Worm (Caenorhabditis elegans) whole organism, L4 larva: Measurements from ENCODE around the gene sma-6.
A peak's percentile ranks its signal among the peaks of the same experiment; 100 is the strongest.

Experiments used
- Y5F2A.4 ChIP-seq: fragments of 200-800 bp; sonication (Bioruptor generic); optimal IDR thresholded peaks from 2 replicates; lab custom pipeline; 2018; ENCODE audit warnings: mild to moderate bottlenecking, missing genetic modification characterization, missing compliant biosample characterization
- ZK337.2 ChIP-seq: fragments of 200-800 bp; sonication (Bioruptor generic); IDR thresholded peaks from 2 replicates; pipeline ENCODE4 v1.3.6; 2022; ENCODE audit warnings: missing genetic modification reagents, missing genetic modification characterization, missing compliant biosample characterization
- aha-1 ChIP-seq: fragments of 150-350 bp; peaks from one replicate; lab custom pipeline; 2014; ENCODE audit warnings: missing biosample characterization, missing genetic modification characterization
- attf-4 ChIP-seq: sonication (generic microtip); optimal IDR thresholded peaks from 3 replicates; lab custom pipeline; 2017; ENCODE audit warnings: missing biosample characterization, missing genetic modification characterization
- ceh-28 ChIP-seq: fragments of 150-350 bp; optimal IDR thresholded peaks from 2 replicates; lab custom pipeline; 2014; ENCODE audit warnings: missing biosample characterization, missing genetic modification reagents, missing genetic modification characterization
- ceh-62 ChIP-seq: sonication (generic microtip); optimal IDR thresholded peaks from 2 replicates; lab custom pipeline; 2017; ENCODE audit warnings: missing biosample characterization, missing genetic modification characterization
- cey-2 ChIP-seq: sonication (generic microtip); optimal IDR thresholded peaks from 3 replicates; lab custom pipeline; 2017; ENCODE audit warnings: missing genetic modification characterization, mild to moderate bottlenecking, missing compliant biosample characterization, antibody characterized with exemption, borderline replicate concordance; ENCODE audit not compliant: insufficient read depth
- daf-16 ChIP-seq, 3 experiments: sonication (generic microtip); optimal IDR thresholded peaks; 2 replicates each; lab custom pipeline; 2016 to 2017; ENCODE audit warnings: missing genetic modification characterization in 3 of 3, missing genetic modification reagents in 3 of 3, mild to moderate bottlenecking in 2 of 3, missing compliant biosample characterization in 2 of 3, missing biosample characterization in 1 of 3, moderate library complexity in 1 of 3
- dmd-6 ChIP-seq: fragments of 200-800 bp; sonication (Bioruptor generic); IDR thresholded peaks from 2 replicates; pipeline ENCODE4 v1.3.6; 2022; ENCODE audit warnings: missing genetic modification reagents, missing genetic modification characterization, missing compliant biosample characterization
- dmd-8 ChIP-seq: fragments of 200-800 bp; sonication (Bioruptor generic); IDR thresholded peaks from 2 replicates; pipeline ENCODE4 v1.3.6; 2022; ENCODE audit warnings: missing genetic modification characterization, missing compliant biosample characterization
- duxl-1 ChIP-seq: sonication (generic microtip); optimal IDR thresholded peaks from 2 replicates; lab custom pipeline; 2016; ENCODE audit warnings: mild to moderate bottlenecking, missing genetic modification characterization, moderate library complexity, missing compliant biosample characterization; ENCODE audit not compliant: poor library complexity
- egl-27 ChIP-seq: sonication (generic microtip); optimal IDR thresholded peaks from 3 replicates; lab custom pipeline; 2017; ENCODE audit warnings: missing biosample characterization, missing genetic modification reagents, missing genetic modification characterization
- fkh-10 ChIP-seq: fragments of 150-350 bp; optimal IDR thresholded peaks from 2 replicates; lab custom pipeline; 2014; ENCODE audit warnings: missing biosample characterization, missing genetic modification reagents, missing genetic modification characterization
- hlh-11 ChIP-seq: fragments of 200-800 bp; sonication (Bioruptor generic); optimal IDR thresholded peaks from 2 replicates; lab custom pipeline; 2018; ENCODE audit warnings: mild to moderate bottlenecking, missing genetic modification characterization, missing compliant biosample characterization
- hlh-30 ChIP-seq: sonication (generic microtip); optimal IDR thresholded peaks from 2 replicates; lab custom pipeline; 2017; ENCODE audit warnings: antibody characterized with exemption, mild to moderate bottlenecking, missing genetic modification characterization, missing compliant biosample characterization; ENCODE audit not compliant: insufficient read depth
- jun-1 ChIP-seq: fragments of 150-350 bp; optimal IDR thresholded peaks from 2 replicates; lab custom pipeline; 2014; ENCODE audit warnings: missing biosample characterization, missing genetic modification reagents, missing genetic modification characterization
- mdl-1 ChIP-seq, 2 experiments: fragments of 150-350 bp in 1 of 2; sonication (generic microtip) in 1 of 2; optimal IDR thresholded peaks; 2 replicates each; lab custom pipeline; 2014 to 2017; ENCODE audit warnings: missing biosample characterization in 2 of 2, missing genetic modification characterization in 2 of 2
- mxl-2 ChIP-seq: fragments of 200-800 bp; sonication (Bioruptor generic); conservative IDR thresholded peaks from 2 replicates; pipeline ENCODE4 v1.3.6; 2022; ENCODE audit warnings: missing genetic modification reagents, missing genetic modification characterization, missing compliant biosample characterization
- mxl-3 ChIP-seq: fragments of 200-800 bp; sonication (Bioruptor generic); optimal IDR thresholded peaks from 2 replicates; lab custom pipeline; 2018; ENCODE audit warnings: mild to moderate bottlenecking, missing genetic modification characterization, missing compliant biosample characterization
- nhr-11 ChIP-seq: fragments of 150-350 bp; optimal IDR thresholded peaks from 2 replicates; lab custom pipeline; 2014; ENCODE audit warnings: missing biosample characterization, missing genetic modification characterization
- nhr-28 ChIP-seq: fragments of 150-350 bp; optimal IDR thresholded peaks from 2 replicates; lab custom pipeline; 2014; ENCODE audit warnings: missing biosample characterization, missing genetic modification characterization
- nhr-77 ChIP-seq: fragments of 150-350 bp; optimal IDR thresholded peaks from 2 replicates; lab custom pipeline; 2014; ENCODE audit warnings: missing biosample characterization, missing genetic modification characterization
- pqm-1 ChIP-seq: sonication (generic microtip); optimal IDR thresholded peaks from 2 replicates; lab custom pipeline; 2017; ENCODE audit warnings: missing biosample characterization, missing genetic modification characterization
- rbr-2 ChIP-seq: sonication (generic microtip); optimal IDR thresholded peaks from 2 replicates; lab custom pipeline; 2016; ENCODE audit warnings: missing genotype, missing genetic modification characterization, missing compliant biosample characterization
- snpc-1.2 ChIP-seq: fragments of 200-800 bp; sonication (Bioruptor generic); IDR thresholded peaks from 2 replicates; pipeline ENCODE4 v1.3.6; 2022; ENCODE audit warnings: missing genetic modification reagents, missing genetic modification characterization, missing compliant biosample characterization
- spr-1 ChIP-seq: sonication (generic microtip); optimal IDR thresholded peaks from 2 replicates; lab custom pipeline; 2016; ENCODE audit warnings: mild to moderate bottlenecking, missing genetic modification characterization, missing compliant biosample characterization
- unc-130 ChIP-seq: sonication (generic microtip); optimal IDR thresholded peaks from 2 replicates; lab custom pipeline; 2016; ENCODE audit warnings: missing genetic modification reagents, missing genetic modification characterization, missing compliant biosample characterization
- zag-1 ChIP-seq: fragments of 150-350 bp; optimal IDR thresholded peaks from 2 replicates; lab custom pipeline; 2014; ENCODE audit warnings: missing biosample characterization, missing genetic modification characterization
- zfp-2 ChIP-seq: sonication (generic microtip); optimal IDR thresholded peaks from 2 replicates; lab custom pipeline; 2016; ENCODE audit warnings: mild to moderate bottlenecking, missing genetic modification characterization, missing compliant biosample characterization
- ztf-7 ChIP-seq: fragments of 150-350 bp; optimal IDR thresholded peaks from 2 replicates; lab custom pipeline; 2014; ENCODE audit warnings: missing biosample characterization, missing genetic modification characterization

The sma-6 gene

DNA sequence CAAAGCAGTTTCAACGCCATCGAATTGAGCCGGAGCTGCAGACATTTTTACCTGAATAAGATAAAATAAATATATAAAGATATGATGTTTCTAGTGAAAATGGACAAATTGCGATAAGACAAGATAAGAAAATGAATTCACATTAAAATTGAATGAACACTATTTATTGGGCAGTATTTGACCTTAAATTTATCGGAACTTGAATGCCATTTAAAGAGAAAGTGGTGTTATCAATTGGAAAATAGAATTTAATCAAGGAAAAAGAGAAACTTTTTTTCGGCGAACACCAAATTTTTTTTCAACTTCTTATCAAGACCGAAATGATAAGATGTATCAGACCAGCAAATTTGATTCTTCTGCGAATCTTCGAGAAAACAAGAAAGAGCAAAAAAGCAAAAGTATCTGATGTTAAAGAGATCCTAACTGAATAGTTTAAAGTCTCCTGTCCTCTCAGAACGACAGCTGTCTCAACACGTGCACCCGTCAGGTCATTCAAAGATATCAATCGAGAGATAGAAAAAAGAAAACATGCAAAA lies 34.2 kb upstream of the sma-6 start, which contains the start of gene upb-1:
Gene upb-1, minus strand, starts transcription at position 51 of the 536 bp plus-strand sequence.
- TF ChIP-seq mxl-2 (GFP tag; lab: Robert Waterston, UW) = no peak
- peak in 1 of 2 experiments; percentile 88 for TF ChIP-seq daf-16 (GFP tag; optimal IDR thresholded peaks at IDR 0.05; lab: Kevin White, UChicago)
- no peak for TF ChIP-seq daf-16 (tag; optimal IDR thresholded peaks at IDR 0.05; lab: Kevin White, UChicago)
- no peak for TF ChIP-seq egl-27 (tag; lab: Kevin White, UChicago)
- TF ChIP-seq hlh-30 (tag; lab: Kevin White, UChicago) = peak; percentile 41
- TF ChIP-seq ceh-62 (tag; lab: Kevin White, UChicago) = no peak
- peak; percentile 56; the same call in 1 of the 2 replicates for TF ChIP-seq dmd-6 (GFP tag; lab: Robert Waterston, UW)
- TF ChIP-seq aha-1 (tag; lab: Kevin White, UChicago) = peak; percentile 62
- TF ChIP-seq snpc-1.2 (GFP tag; lab: Robert Waterston, UW) = no peak
- peak; percentile 36 for TF ChIP-seq mxl-3 (GFP tag; lab: Kevin White, UChicago)
- no peak for TF ChIP-seq unc-130
- TF ChIP-seq hlh-11 (tag; lab: Kevin White, UChicago) = peak; percentile 59
- no peak for TF ChIP-seq jun-1 (tag; lab: Kevin White, UChicago)
- no peak for TF ChIP-seq dmd-8 (GFP tag; lab: Robert Waterston, UW)
- peak; percentile 16 for TF ChIP-seq pqm-1 (tag; lab: Kevin White, UChicago)
- peak in 1 of 2 experiments; percentile 26 for TF ChIP-seq mdl-1 (tag; optimal IDR thresholded peaks at IDR 0.05; lab: Kevin White, UChicago)
- TF ChIP-seq nhr-11 (tag; lab: Kevin White, UChicago) = peak; percentile 31

ce11 chrII:6292527-6292926 lies 31.8 kb upstream of the sma-6 start, which contains the start of gene nyn-3:
Gene nyn-3 (minus strand): TSS chrII:6292627.
- TF ChIP-seq duxl-1 (tag; lab: Kevin White, UChicago) (no peak), ceh-28 (tag; lab: Kevin White, UChicago) (no peak), jun-1 (tag; lab: Kevin White, UChicago) (no peak), nhr-77 (tag; lab: Kevin White, UChicago) (no peak), fkh-10 (GFP tag; lab: Kevin White, UChicago) (no peak)

DNA sequence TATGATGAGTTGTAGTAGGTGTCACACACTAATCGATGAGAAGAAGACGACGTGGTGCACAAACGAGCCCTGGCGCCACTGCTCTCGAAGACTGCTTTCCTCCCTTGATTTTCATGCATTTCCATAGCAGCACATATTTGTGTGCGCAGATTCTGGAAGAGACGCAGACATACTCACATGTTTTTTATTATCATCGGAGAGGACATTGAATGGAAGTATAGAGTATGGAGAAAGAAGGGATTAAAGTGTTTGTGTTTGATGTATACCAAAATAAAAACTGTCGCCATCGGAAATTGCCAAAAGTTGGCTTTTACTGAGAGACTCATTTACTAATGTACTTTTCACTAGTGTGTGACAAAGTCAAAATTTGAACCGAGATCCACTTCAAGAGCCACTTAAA lies 30.0 kb upstream of the sma-6 start, which contains the start of gene mps-1:
Gene mps-1, minus strand, starts transcription at position 101 of the 400 bp plus-strand sequence.
- TF ChIP-seq pqm-1 (tag; lab: Kevin White, UChicago) = no peak
- no peak for TF ChIP-seq ztf-7 (tag; lab: Kevin White, UChicago)
- no peak for TF ChIP-seq spr-1 (tag; lab: Kevin White, UChicago)
- TF ChIP-seq zag-1 (tag; lab: Kevin White, UChicago) = no peak
- no peak for TF ChIP-seq Y5F2A.4 (GFP tag; lab: Kevin White, UChicago)

ce11 chrII:6303209-6303740 lies 21.0 kb upstream of the sma-6 start, which contains the start of gene C29F5.1:
Gene C29F5.1 (plus strand): TSS chrII:6303525.
- TF ChIP-seq nhr-11 (tag; lab: Kevin White, UChicago) (peak; percentile 36), zag-1 (tag; lab: Kevin White, UChicago) (no peak), zfp-2 (tag; lab: Kevin White, UChicago) (no peak), cey-2 (tag; lab: Kevin White, UChicago) (no peak), pqm-1 (tag; lab: Kevin White, UChicago) (no peak), nhr-28 (tag; lab: Kevin White, UChicago) (peak; percentile 4), rbr-2 (tag; lab: Kevin White, UChicago) (no peak), attf-4 (tag; lab: Kevin White, UChicago) (no peak), ZK337.2 (GFP tag; lab: Robert Waterston, UW) (0 out of 2 replicates have a peak, but pooled peaks have one; percentile 41), daf-16 (GFP tag; optimal IDR thresholded peaks at IDR 0.05; lab: Kevin White, UChicago) (peak in 1 of 2 experiments; percentile 18), daf-16 (tag; optimal IDR thresholded peaks at IDR 0.05; lab: Kevin White, UChicago) (no peak), spr-1 (tag; lab: Kevin White, UChicago) (no peak)
